Worm (Caenorhabditis elegans): ENCODE measurements around the gene rbx-1.
A peak's percentile ranks its signal among the peaks of the same experiment; 100 is the strongest.

DNA sequence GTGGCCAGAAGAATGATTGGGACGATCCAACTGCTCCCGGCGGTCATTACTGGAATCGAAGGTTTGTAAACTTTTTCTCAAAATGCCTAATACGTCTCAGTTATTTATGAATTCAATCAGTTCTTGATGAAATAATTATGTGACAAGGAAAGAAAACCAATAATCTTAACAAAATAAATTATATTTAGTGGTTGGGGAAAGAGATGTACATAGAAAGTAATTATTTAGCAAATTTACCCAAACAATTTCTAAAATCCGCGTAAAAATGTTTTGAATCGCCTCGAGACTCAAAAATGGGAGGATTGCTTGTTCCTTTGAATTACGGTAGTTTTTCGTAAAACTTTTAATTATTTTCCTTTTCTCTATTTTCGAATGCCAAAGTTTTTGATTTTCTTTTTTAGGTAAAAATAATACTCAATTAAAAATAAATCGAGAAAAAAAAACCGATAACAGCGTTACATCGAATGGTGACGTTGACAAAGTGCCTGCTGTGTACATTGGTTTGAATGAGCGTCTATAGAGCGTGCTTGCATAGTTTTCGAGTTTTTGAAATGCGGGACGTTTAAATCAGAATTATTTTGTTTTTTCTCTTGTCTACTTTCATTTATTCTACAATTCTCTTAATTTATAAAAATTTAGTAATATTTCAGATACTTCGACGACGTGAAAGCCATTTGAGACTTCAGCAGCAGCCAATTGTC is 39.3 kb upstream of the rbx-1 start, which contains the start of the genes aagr-3 and drap-1:
- TF ChIP-seq snpc-4 (GFP tag; optimal IDR thresholded peaks at IDR 0.05) = no peak
- TF ChIP-seq snpc-4 (tag; optimal IDR thresholded peaks at IDR 0.05) = peak in 1 of 4 experiments; percentile 8
- TF ChIP-seq Y67H2A.10 (GFP tag; conservative IDR thresholded peaks at IDR 0.05) = no peak
- no peak for TF ChIP-seq T26A5.8 (tag; optimal IDR thresholded peaks at IDR 0.05)
- no peak for TF ChIP-seq ceh-27 (GFP tag; optimal IDR thresholded peaks at IDR 0.05)
- no peak for TF ChIP-seq ekl-4 (GFP tag; IDR thresholded peaks at IDR 0.05)
- no peak for TF ChIP-seq let-526 (GFP tag; IDR thresholded peaks at IDR 0.05)
- TF ChIP-seq B0035.1 (tag; optimal IDR thresholded peaks at IDR 0.05) = no peak

Measured in whole organism, young adult.